Fruit fly (Drosophila melanogaster) whole organism, wandering third instar larva: ENCODE results near the gene CG13384.

Source experiments
- Abd-B ChIP-seq: fragments of >200 bp; optimal IDR thresholded peaks from 2 replicates; lab custom pipeline; 2017; ENCODE audit warnings: missing biosample characterization, missing genetic modification characterization
- CG32264 ChIP-seq: fragments of 200-800 bp; sonication (Bioruptor generic); optimal IDR thresholded peaks from 2 replicates; lab custom pipeline; 2016; ENCODE audit warnings: missing biosample characterization, missing genetic modification characterization
- CG9705 ChIP-seq: fragments of 200-800 bp; sonication (Bioruptor generic); optimal IDR thresholded peaks from 2 replicates; lab custom pipeline; 2018; ENCODE audit warnings: missing biosample characterization, mild to moderate bottlenecking, missing genetic modification characterization
- CrebA ChIP-seq: fragments of 200-800 bp; sonication (Bioruptor generic); optimal IDR thresholded peaks from 2 replicates; lab custom pipeline; 2016; ENCODE audit warnings: missing biosample characterization, mild to moderate bottlenecking, missing genetic modification characterization, borderline replicate concordance
- Dfd ChIP-seq: fragments of >200 bp; optimal IDR thresholded peaks from 2 replicates; lab custom pipeline; 2017; ENCODE audit warnings: missing biosample characterization, missing genetic modification characterization
- Dif ChIP-seq: fragments of 200-275, 200-300 bp; sonication (Bioruptor generic); optimal IDR thresholded peaks from 2 replicates; lab custom pipeline; 2018; ENCODE audit warnings: missing biosample characterization, missing genetic modification characterization; ENCODE audit not compliant: partially characterized antibody
- GATAd ChIP-seq: sonication (Bioruptor generic); optimal IDR thresholded peaks from 2 replicates; lab custom pipeline; 2016; ENCODE audit warnings: missing biosample characterization, missing genetic modification characterization
- Hr83 ChIP-seq: fragments of 200-300 bp; sonication (Bioruptor generic); optimal IDR thresholded peaks from 2 replicates; lab custom pipeline; 2016; ENCODE audit warnings: missing biosample characterization, mild to moderate bottlenecking, missing genetic modification characterization, moderate library complexity; ENCODE audit not compliant: poor library complexity, severe bottlenecking
- Jra ChIP-seq: sonication (Bioruptor generic); optimal IDR thresholded peaks from 2 replicates; lab custom pipeline; 2016; ENCODE audit warnings: missing biosample characterization, missing genetic modification characterization
- Mio ChIP-seq: sonication (Bioruptor generic); optimal IDR thresholded peaks from 2 replicates; lab custom pipeline; 2016; ENCODE audit warnings: missing biosample characterization, missing genetic modification characterization
- N ChIP-seq: fragments of >200 bp; optimal IDR thresholded peaks from 2 replicates; lab custom pipeline; 2018; ENCODE audit warnings: missing biosample characterization, missing external identifiers, missing genetic modification characterization
- OdsH ChIP-seq: fragments of 200-800 bp; sonication (Bioruptor generic); optimal IDR thresholded peaks from 2 replicates; lab custom pipeline; 2016; ENCODE audit warnings: missing biosample characterization, mild to moderate bottlenecking, missing genetic modification characterization
- Rel ChIP-seq, 2 experiments: fragments of 200-800 bp; sonication (Bioruptor generic) in 1 of 2; optimal IDR thresholded peaks; 2 replicates in 1 of 2; 3 replicates in 1 of 2; lab custom pipeline; 2016 to 2019; ENCODE audit warnings: mild to moderate bottlenecking in 2 of 2, missing biosample characterization in 2 of 2, missing genetic modification characterization in 2 of 2, moderate library complexity in 1 of 2
- Vsx2 ChIP-seq: fragments of 200-300, 225-300 bp; sonication (Bioruptor generic); optimal IDR thresholded peaks from 2 replicates; lab custom pipeline; 2018; ENCODE audit warnings: missing biosample characterization, missing genetic modification characterization; ENCODE audit not compliant: partially characterized antibody
- brk ChIP-seq: fragments of 200-800 bp; sonication (Bioruptor generic); optimal IDR thresholded peaks from 2 replicates; lab custom pipeline; 2016; ENCODE audit warnings: missing biosample characterization, mild to moderate bottlenecking, missing genetic modification characterization
- dl ChIP-seq, 2 experiments: fragments of 175-275, 200-275 bp in 1 of 2; fragments of 200-275 bp in 1 of 2; sonication (Bioruptor generic); optimal IDR thresholded peaks; lab custom pipeline; 2018; ENCODE audit warnings: mild to moderate bottlenecking in 2 of 2, missing biosample characterization in 2 of 2, missing genetic modification characterization in 2 of 2, moderate library complexity in 2 of 2; ENCODE audit not compliant: partially characterized antibody in 2 of 2, insufficient read depth in 1 of 2
- dmrt93B ChIP-seq: fragments of 200-800 bp; sonication (Bioruptor generic); optimal IDR thresholded peaks from 2 replicates; lab custom pipeline; 2018; ENCODE audit warnings: missing biosample characterization, mild to moderate bottlenecking, missing genetic modification characterization
- dsf ChIP-seq: sonication (Bioruptor generic); optimal IDR thresholded peaks from 2 replicates; lab custom pipeline; 2016; ENCODE audit warnings: missing biosample characterization, missing genetic modification characterization, borderline replicate concordance
- ey ChIP-seq: fragments of 200-800 bp; sonication (Bioruptor generic); optimal IDR thresholded peaks from 2 replicates; lab custom pipeline; 2016; ENCODE audit warnings: missing biosample characterization, missing genetic modification characterization
- foxo ChIP-seq, 2 experiments: fragments of 200-800 bp; sonication (Bioruptor generic); optimal IDR thresholded peaks; 2 replicates in 1 of 2; 3 replicates in 1 of 2; lab custom pipeline; 2016 to 2017; ENCODE audit warnings: missing biosample characterization in 2 of 2, missing genetic modification characterization in 2 of 2
- h ChIP-seq: fragments of 200-800 bp; sonication (Bioruptor generic); optimal IDR thresholded peaks from 3 replicates; lab custom pipeline; 2016; ENCODE audit warnings: missing biosample characterization, mild to moderate bottlenecking, missing genetic modification characterization
- jim ChIP-seq: fragments of 175-275, 200-325 bp; sonication (Bioruptor generic); optimal IDR thresholded peaks from 2 replicates; lab custom pipeline; 2016; ENCODE audit warnings: missing biosample characterization, mild to moderate bottlenecking, missing genetic modification characterization
- lola ChIP-seq: fragments of >200 bp; optimal IDR thresholded peaks from 2 replicates; lab custom pipeline; 2017; ENCODE audit warnings: missing biosample characterization, missing genetic modification characterization
- pan ChIP-seq: fragments of >200 bp; optimal IDR thresholded peaks from 2 replicates; lab custom pipeline; 2017
- psq ChIP-seq: fragments of 200-800 bp; sonication (Bioruptor generic); optimal IDR thresholded peaks from 3 replicates; lab custom pipeline; 2017; ENCODE audit warnings: missing biosample characterization, mild to moderate bottlenecking, missing genetic modification characterization, moderate library complexity
- rgr ChIP-seq: fragments of 200-800 bp; sonication (Bioruptor generic); optimal IDR thresholded peaks from 3 replicates; lab custom pipeline; 2016; ENCODE audit warnings: missing biosample characterization, mild to moderate bottlenecking, missing genetic modification characterization
- sage ChIP-seq: fragments of 200-800 bp; sonication (Bioruptor generic); optimal IDR thresholded peaks from 2 replicates; lab custom pipeline; 2016; ENCODE audit warnings: missing biosample characterization, mild to moderate bottlenecking, missing genetic modification characterization
- sv ChIP-seq: fragments of 200-800 bp; sonication (Bioruptor generic); optimal IDR thresholded peaks from 3 replicates; lab custom pipeline; 2016; ENCODE audit warnings: missing biosample characterization, missing genetic modification characterization
- tai ChIP-seq: sonication (Bioruptor generic); optimal IDR thresholded peaks from 2 replicates; lab custom pipeline; 2016; ENCODE audit warnings: missing biosample characterization, missing genetic modification characterization
- usp ChIP-seq: fragments of >200 bp; optimal IDR thresholded peaks from 2 replicates; lab custom pipeline; 2017; ENCODE audit warnings: missing biosample characterization, missing genetic modification characterization
- woc ChIP-seq: sonication (Bioruptor generic); optimal IDR thresholded peaks from 2 replicates; lab custom pipeline; 2016; ENCODE audit warnings: missing biosample characterization, mild to moderate bottlenecking, missing genetic modification characterization

Gene CG13384

dm6 chr2L:8382646-8383045, 1.6 kb upstream of the CG13384 start, which contains the start of the genes CG13392 and Rcd4 (continued):
- TF ChIP-seq h (GFP tag; lab: Kevin White, UChicago) (peak; percentile 87), pan (lab: Kevin White, UChicago) (no peak), dmrt93B (GFP tag; lab: Kevin White, UChicago) (peak; percentile 26)

- no peak for TF ChIP-seq woc (GFP tag; lab: Kevin White, UChicago)
- no peak for TF ChIP-seq pan (lab: Kevin White, UChicago)
- no peak for TF ChIP-seq sv (GFP tag; lab: Kevin White, UChicago)
- no peak for TF ChIP-seq dsf (GFP tag; lab: Kevin White, UChicago)
- TF ChIP-seq ey = no peak
- no peak for TF ChIP-seq tai (GFP tag; lab: Kevin White, UChicago)
- TF ChIP-seq Vsx2 (GFP tag; lab: Kevin White, UChicago) = no peak
- TF ChIP-seq CrebA = no peak
- TF ChIP-seq CG32264 (GFP tag; lab: Kevin White, UChicago) = no peak
- no peak for TF ChIP-seq N
- TF ChIP-seq Jra (GFP tag; lab: Kevin White, UChicago) = no peak
These were observed 797 bp downstream of the CG13384 start for dm6 chr2L:8384985-8385519.

- no peak for TF ChIP-seq CrebA
- no peak for TF ChIP-seq GATAd (GFP tag; lab: Kevin White, UChicago)
- no peak for TF ChIP-seq Vsx2 (GFP tag; lab: Kevin White, UChicago)
- TF ChIP-seq Hr83 (GFP tag; lab: Kevin White, UChicago) = no peak
- TF ChIP-seq brk (GFP tag; lab: Kevin White, UChicago) = no peak
These were observed 1.6 kb downstream of the CG13384 start for dm6 chr2L:8385849-8386248.

dm6 chr2L:8389231-8389630, 5.0 kb downstream of the CG13384 start, which contains the start of gene CG42819:
Gene CG42819, minus strand, starts transcription at chr2L:8389331.
- TF ChIP-seq Rel (GFP tag; optimal IDR thresholded peaks at IDR 0.05; lab: Kevin White, UChicago) (no peak), Rel (tag; optimal IDR thresholded peaks at IDR 0.05; lab: Kevin White, UChicago) (no peak), Jra (GFP tag; lab: Kevin White, UChicago) (no peak), N (no peak), usp (GFP tag; lab: Kevin White, UChicago) (no peak), woc (GFP tag; lab: Kevin White, UChicago) (no peak), OdsH (no peak), lola (GFP tag; lab: Kevin White, UChicago) (no peak)

- no peak for TF ChIP-seq CG9705
These were observed 8.0 kb downstream of the CG13384 start, which contains the start of gene CG42820 for dm6 chr2L:8392298-8392697. Gene CG42820, minus strand, starts transcription at chr2L:8392398.

dm6 chr2L:8393122-8393521, 8.9 kb downstream of the CG13384 start, which contains the start of gene Acp29AB:
Gene Acp29AB, minus strand, starts transcription at chr2L:8393222.
- TF ChIP-seq dsf (GFP tag; lab: Kevin White, UChicago) = no peak
- TF ChIP-seq tai (GFP tag; lab: Kevin White, UChicago) = no peak
- TF ChIP-seq sv (GFP tag; lab: Kevin White, UChicago) = no peak
- TF ChIP-seq dmrt93B (GFP tag; lab: Kevin White, UChicago) = no peak
- no peak for TF ChIP-seq Mio (GFP tag; lab: Kevin White, UChicago)
- no peak for TF ChIP-seq GATAd (GFP tag; lab: Kevin White, UChicago)
- TF ChIP-seq Rel (GFP tag; optimal IDR thresholded peaks at IDR 0.05; lab: Kevin White, UChicago) = no peak
- TF ChIP-seq Rel (tag; optimal IDR thresholded peaks at IDR 0.05; lab: Kevin White, UChicago) = no peak
- no peak for TF ChIP-seq Abd-B (GFP tag; lab: Kevin White, UChicago)
- TF ChIP-seq foxo (GFP tag; optimal IDR thresholded peaks at IDR 0.05; lab: Kevin White, UChicago) = no peak
- TF ChIP-seq Jra (GFP tag; lab: Kevin White, UChicago) = no peak
- TF ChIP-seq sage (GFP tag; lab: Kevin White, UChicago) = no peak
- no peak for TF ChIP-seq Dif
- TF ChIP-seq CrebA = no peak

dm6 chr2L:8394180-8394579, 9.9 kb downstream of the CG13384 start, which contains the start of gene lectin-29Ca:
Gene lectin-29Ca, minus strand, starts transcription at chr2L:8394280.
- TF ChIP-seq lola (GFP tag; lab: Kevin White, UChicago) (no peak), Vsx2 (GFP tag; lab: Kevin White, UChicago) (no peak), brk (GFP tag; lab: Kevin White, UChicago) (no peak), CG9705 (no peak), rgr (GFP tag; lab: Kevin White, UChicago) (no peak), psq (GFP tag; lab: Kevin White, UChicago) (no peak), Dif (no peak), foxo (GFP tag; optimal IDR thresholded peaks at IDR 0.05; lab: Kevin White, UChicago) (no peak), jim (GFP tag; lab: Kevin White, UChicago) (no peak), Dfd (GFP tag; lab: Kevin White, UChicago) (no peak), dl (GFP tag; optimal IDR thresholded peaks at IDR 0.05; lab: Kevin White, UChicago; ENCODE audit: insufficient read depth in 1 of 2, partially characterized antibody in 2 of 2) (no peak), Abd-B (GFP tag; lab: Kevin White, UChicago) (no peak)
